Worm (Caenorhabditis elegans): ENCODE measurements around the gene math-24.

ce11 chrII:1882705-1883104 lies 17.3 kb upstream of the math-24 start, which contains the start of gene math-5:
- TF ChIP-seq lsy-2 (tag; optimal IDR thresholded peaks at IDR 0.05) (no peak), unc-62 (GFP tag; optimal IDR thresholded peaks at IDR 0.05) (no peak), ces-1 (GFP tag; optimal IDR thresholded peaks at IDR 0.05) (no peak), mep-1 (tag; optimal IDR thresholded peaks at IDR 0.05) (no peak), nhr-12 (tag; optimal IDR thresholded peaks at IDR 0.05) (no peak), snpc-4 (tag; optimal IDR thresholded peaks at IDR 0.05) (no peak), lin-13 (tag; optimal IDR thresholded peaks at IDR 0.05) (no peak), M03D4.4 (tag; optimal IDR thresholded peaks at IDR 0.05) (no peak), pha-4 (tag; optimal IDR thresholded peaks at IDR 0.05) (no peak), mab-5 (tag; optimal IDR thresholded peaks at IDR 0.05) (no peak), nhr-28 (tag; optimal IDR thresholded peaks at IDR 0.05) (no peak), sptf-1 (tag; optimal IDR thresholded peaks at IDR 0.05) (no peak), lin-32 (GFP tag; optimal IDR thresholded peaks at IDR 0.05) (no peak), blmp-1 (tag; optimal IDR thresholded peaks at IDR 0.05) (no peak)
